Fruit fly (Drosophila melanogaster) whole organism, prepupa: Measurements from ENCODE around the gene ND-42.

Source experiments
- CG10631 ChIP-seq: fragments of 200-800 bp; sonication (Bioruptor generic); optimal IDR thresholded peaks from 2 replicates; lab custom pipeline; 2016; ENCODE audit warnings: missing biosample characterization, missing genetic modification characterization
- CG11762 ChIP-seq: fragments of 200-800 bp; sonication (Bioruptor generic); optimal IDR thresholded peaks from 3 replicates; lab custom pipeline; 2016; ENCODE audit warnings: missing biosample characterization, missing genetic modification characterization; ENCODE audit not compliant: insufficient read depth
- CG11902 ChIP-seq: fragments of 200-800 bp; sonication (Bioruptor generic); optimal IDR thresholded peaks from 3 replicates; lab custom pipeline; 2016; ENCODE audit warnings: missing biosample characterization, missing genetic modification characterization
- CG15336 ChIP-seq: fragments of 200-800 bp; sonication (Bioruptor generic); IDR thresholded peaks from 2 replicates; pipeline ENCODE4 v1.3.6; 2022; ENCODE audit warnings: missing biosample characterization, missing genetic modification characterization
- CG1621 ChIP-seq: fragments of 200-800 bp; sonication (Bioruptor generic); optimal IDR thresholded peaks from 3 replicates; lab custom pipeline; 2018; ENCODE audit warnings: missing biosample characterization, mild to moderate bottlenecking, missing genetic modification characterization
- CG16779 ChIP-seq: fragments of 200-800 bp; sonication (Bioruptor generic); optimal IDR thresholded peaks from 3 replicates; lab custom pipeline; 2017; ENCODE audit warnings: missing biosample characterization, mild to moderate bottlenecking, missing genetic modification characterization
- CG3032 ChIP-seq: fragments of 200-800 bp; optimal IDR thresholded peaks from 2 replicates; lab custom pipeline; 2019; ENCODE audit warnings: missing biosample characterization, mild to moderate bottlenecking, missing genetic modification characterization, moderate library complexity
- CG31627 ChIP-seq: fragments of 200-800 bp; sonication (Bioruptor generic); optimal IDR thresholded peaks from 3 replicates; lab custom pipeline; 2016; ENCODE audit warnings: missing biosample characterization, missing genetic modification characterization
- CG32006 ChIP-seq: fragments of 200-800 bp; sonication (Bioruptor generic); optimal IDR thresholded peaks from 3 replicates; lab custom pipeline; 2017; ENCODE audit warnings: missing biosample characterization, mild to moderate bottlenecking, missing genetic modification characterization
- CG3919 ChIP-seq: fragments of 200-800 bp; sonication (Bioruptor generic); optimal IDR thresholded peaks from 3 replicates; lab custom pipeline; 2016; ENCODE audit warnings: missing biosample characterization, missing genetic modification characterization
- CG4318 ChIP-seq: fragments of 200-800 bp; sonication (Bioruptor generic); optimal IDR thresholded peaks from 3 replicates; lab custom pipeline; 2017; ENCODE audit warnings: missing biosample characterization, mild to moderate bottlenecking, missing genetic modification characterization
- CG6163 ChIP-seq: fragments of 200-800 bp; sonication (Bioruptor generic); IDR thresholded peaks from 3 replicates; pipeline ENCODE4 v1.3.6; 2022; ENCODE audit warnings: missing biosample characterization, missing genetic modification characterization
- CG6808 ChIP-seq: fragments of 200-800 bp; sonication (Bioruptor generic); optimal IDR thresholded peaks from 3 replicates; lab custom pipeline; 2017; ENCODE audit warnings: missing biosample characterization, missing genetic modification characterization, mild to moderate bottlenecking, moderate library complexity, missing genetic modification reagents
- CG8119 ChIP-seq: fragments of 200-800 bp; sonication (Bioruptor generic); IDR thresholded peaks from 3 replicates; pipeline ENCODE4 v1.3.6; 2022; ENCODE audit warnings: missing biosample characterization, missing genetic modification characterization
- CG8319 ChIP-seq: fragments of 200-800 bp; sonication (Bioruptor generic); optimal IDR thresholded peaks from 3 replicates; lab custom pipeline; 2016; ENCODE audit warnings: missing biosample characterization, missing genetic modification characterization
- CG8632 ChIP-seq: fragments of 200-800 bp; sonication (Bioruptor generic); optimal IDR thresholded peaks from 3 replicates; lab custom pipeline; 2016; ENCODE audit warnings: missing biosample characterization, missing genetic modification characterization
- CG9139 ChIP-seq: fragments of 200-800 bp; sonication (Bioruptor generic); optimal IDR thresholded peaks from 3 replicates; lab custom pipeline; 2017; ENCODE audit warnings: missing biosample characterization, mild to moderate bottlenecking, missing genetic modification characterization
- Eip75B ChIP-seq: fragments of 200-800 bp; sonication (Bioruptor generic); optimal IDR thresholded peaks from 3 replicates; lab custom pipeline; 2016; ENCODE audit warnings: missing biosample characterization, missing genetic modification characterization
- Eip78C ChIP-seq: fragments of 200-800 bp; sonication (Bioruptor generic); peaks from one replicate; lab custom pipeline; 2016; ENCODE audit warnings: missing biosample characterization, missing genetic modification characterization
- Gug ChIP-seq: fragments of 200-800 bp; sonication (Bioruptor generic); IDR thresholded peaks from 2 replicates; pipeline ENCODE4 v1.3.6; 2022; ENCODE audit warnings: missing biosample characterization, missing genetic modification characterization
- Hr38 ChIP-seq: sonication (Bioruptor generic); optimal IDR thresholded peaks from 2 replicates; lab custom pipeline; 2016; ENCODE audit warnings: missing biosample characterization, missing genetic modification characterization
- Hr39 ChIP-seq: fragments of 200-800 bp; sonication (Bioruptor generic); optimal IDR thresholded peaks from 2 replicates; lab custom pipeline; 2016; ENCODE audit warnings: missing biosample characterization, missing genetic modification characterization
- Lpt ChIP-seq: fragments of 200-800 bp; sonication (Bioruptor generic); optimal IDR thresholded peaks from 3 replicates; lab custom pipeline; 2016; ENCODE audit warnings: missing biosample characterization, missing genetic modification characterization
- Met ChIP-seq: fragments of 200-800 bp; sonication (Bioruptor generic); optimal IDR thresholded peaks from 3 replicates; lab custom pipeline; 2016; ENCODE audit warnings: missing biosample characterization, missing genetic modification characterization
- Smox ChIP-seq: fragments of 200-800 bp; sonication (Bioruptor generic); optimal IDR thresholded peaks from 3 replicates; lab custom pipeline; 2016; ENCODE audit warnings: missing biosample characterization, missing genetic modification characterization
- Sox102F ChIP-seq: fragments of 200-800 bp; sonication (Bioruptor generic); optimal IDR thresholded peaks from 2 replicates; lab custom pipeline; 2016; ENCODE audit warnings: missing biosample characterization, mild to moderate bottlenecking, missing genetic modification characterization
- Sox14 ChIP-seq: fragments of 200-800 bp; sonication (Bioruptor generic); optimal IDR thresholded peaks from 3 replicates; lab custom pipeline; 2016; ENCODE audit warnings: missing biosample characterization, missing genetic modification characterization
- Sox15 ChIP-seq: fragments of 200-800 bp; sonication (Bioruptor generic); optimal IDR thresholded peaks from 3 replicates; lab custom pipeline; 2016; ENCODE audit warnings: missing biosample characterization, missing genetic modification characterization
- achi ChIP-seq: fragments of 200-800 bp; sonication (Bioruptor generic); optimal IDR thresholded peaks from 3 replicates; lab custom pipeline; 2016; ENCODE audit warnings: missing biosample characterization, missing genetic modification characterization
- acj6 ChIP-seq: fragments of 200-800 bp; sonication (Bioruptor generic); optimal IDR thresholded peaks from 3 replicates; lab custom pipeline; 2016; ENCODE audit warnings: missing biosample characterization, missing genetic modification characterization
- cyc ChIP-seq: fragments of 200-800 bp; sonication (Bioruptor generic); optimal IDR thresholded peaks from 3 replicates; lab custom pipeline; 2016; ENCODE audit warnings: missing biosample characterization, missing genetic modification characterization
- dsx ChIP-seq: fragments of 200-800 bp; optimal IDR thresholded peaks from 3 replicates; lab custom pipeline; 2019; ENCODE audit warnings: missing biosample characterization, mild to moderate bottlenecking, missing genetic modification characterization, moderate library complexity; ENCODE audit not compliant: poor library complexity, severe bottlenecking
- esn ChIP-seq: fragments of 200-800 bp; sonication (Bioruptor generic); optimal IDR thresholded peaks from 2 replicates; lab custom pipeline; 2016; ENCODE audit warnings: missing biosample characterization, mild to moderate bottlenecking, missing genetic modification characterization, moderate library complexity
- fd85E ChIP-seq: fragments of 200-800 bp; sonication (Bioruptor generic); optimal IDR thresholded peaks from 3 replicates; lab custom pipeline; 2016; ENCODE audit warnings: missing biosample characterization, missing genetic modification characterization
- lz ChIP-seq: fragments of 200-800 bp; sonication (Bioruptor generic); optimal IDR thresholded peaks from 3 replicates; lab custom pipeline; 2016; ENCODE audit warnings: missing biosample characterization, missing genetic modification characterization
- net ChIP-seq: fragments of 200-800 bp; sonication (Bioruptor generic); optimal IDR thresholded peaks from 3 replicates; lab custom pipeline; 2016; ENCODE audit warnings: missing biosample characterization, missing genetic modification characterization
- spab ChIP-seq: fragments of 200-800 bp; sonication (Bioruptor generic); optimal IDR thresholded peaks from 2 replicates; lab custom pipeline; 2017; ENCODE audit warnings: missing biosample characterization, mild to moderate bottlenecking, missing genetic modification characterization, missing genetic modification reagents
- ss ChIP-seq, 2 experiments: fragments of 200-800 bp; sonication (Bioruptor generic); optimal IDR thresholded peaks; 2 replicates in 1 of 2; 3 replicates in 1 of 2; lab custom pipeline; 2017 to 2018; ENCODE audit warnings: mild to moderate bottlenecking in 2 of 2, missing biosample characterization in 2 of 2, missing genetic modification characterization in 2 of 2, moderate library complexity in 1 of 2
- svp ChIP-seq: fragments of 200-800 bp; sonication (Bioruptor generic); peaks from one replicate; lab custom pipeline; 2016; ENCODE audit warnings: missing biosample characterization, missing genetic modification characterization
- topi ChIP-seq: fragments of 200-800 bp; sonication (Bioruptor generic); optimal IDR thresholded peaks from 3 replicates; lab custom pipeline; 2016; ENCODE audit warnings: missing biosample characterization, missing genetic modification characterization
- vri ChIP-seq: fragments of 200-800 bp; sonication (Bioruptor generic); optimal IDR thresholded peaks from 3 replicates; lab custom pipeline; 2016; ENCODE audit warnings: missing biosample characterization, mild to moderate bottlenecking, missing genetic modification characterization

ND-42 gene

dm6 chr3R:22041625-22042282 is 14.2 kb downstream of the ND-42 start, which contains the start of gene how (continued):
- TF ChIP-seq CG8632 (GFP tag; lab: Kevin White, UChicago) (peak; percentile 44), ss (GFP tag; optimal IDR thresholded peaks at IDR 0.05; lab: Kevin White, UChicago) (peak in 1 of 2 experiments; percentile 4), esn (peak; percentile 43), lz (GFP tag; lab: Kevin White, UChicago) (peak; percentile 41), dsx (no peak), CG8119 (GFP tag; lab: Robert Waterston, UW) (peak; percentile 36; the same call in 1 of the 3 replicates), net (no peak), Sox15 (peak; percentile 20), CG11902 (GFP tag; lab: Kevin White, UChicago) (no peak), CG32006 (GFP tag; lab: Kevin White, UChicago) (peak; percentile 32), CG6808 (peak; percentile 20), Sox102F (GFP tag; lab: Kevin White, UChicago) (peak; percentile 32), achi (no peak), fd85E (GFP tag; lab: Kevin White, UChicago) (no peak), Sox14 (GFP tag; lab: Kevin White, UChicago) (peak; percentile 4), CG3032 (peak; percentile 11), Eip75B (GFP tag; lab: Kevin White, UChicago) (peak; percentile 23), CG3919 (GFP tag; lab: Kevin White, UChicago) (peak; percentile 15), CG4318 (no peak), vri (GFP tag; lab: Kevin White, UChicago) (no peak), CG11762 (no peak), CG9139 (GFP tag; lab: Kevin White, UChicago) (no peak), Hr38 (GFP tag; lab: Kevin White, UChicago) (no peak), CG8319 (GFP tag; lab: Kevin White, UChicago) (no peak)
- TF ChIP-seq, all 60 proteins: peak for 32

- peak; percentile 74 for TF ChIP-seq achi
- TF ChIP-seq Eip78C: peak; percentile 71
- TF ChIP-seq ss (GFP tag; optimal IDR thresholded peaks at IDR 0.05; lab: Kevin White, UChicago): peak in 1 of 2 experiments; percentile 2
- no peak for TF ChIP-seq CG8119 (GFP tag; lab: Robert Waterston, UW)
- TF ChIP-seq dsx: peak; percentile 0
- TF ChIP-seq CG15336 (GFP tag; lab: Robert Waterston, UW): 0 out of 2 replicates have a peak, but pooled peaks have one; percentile 8
Observed at dm6 chr3R:22042283-22042875, 14.9 kb downstream of the ND-42 start.

DNA sequence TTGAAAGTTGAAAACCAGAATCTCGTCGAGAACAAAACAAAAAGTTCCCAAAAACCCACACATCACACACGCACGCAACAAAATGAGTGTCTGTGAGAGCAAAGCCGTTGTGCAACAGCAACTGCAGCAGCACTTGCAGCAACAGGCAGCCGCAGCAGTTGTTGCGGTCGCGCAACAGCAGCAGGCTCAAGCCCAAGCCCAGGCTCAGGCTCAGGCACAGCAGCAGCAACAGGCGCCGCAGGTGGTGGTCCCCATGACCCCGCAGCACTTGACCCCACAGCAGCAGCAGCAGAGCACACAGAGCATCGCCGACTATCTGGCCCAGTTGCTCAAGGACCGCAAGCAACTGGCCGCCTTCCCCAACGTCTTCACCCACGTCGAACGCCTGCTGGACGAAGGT is 15.5 kb downstream of the ND-42 start:
- no peak for TF ChIP-seq Sox102F (GFP tag; lab: Kevin White, UChicago)
- peak; percentile 9; the same call in 1 of the 3 replicates for TF ChIP-seq CG6163 (GFP tag; lab: Robert Waterston, UW)
- TF ChIP-seq svp (GFP tag; lab: Kevin White, UChicago): peak; percentile 77

dm6 chr3R:22043748-22044402 is 16.4 kb downstream of the ND-42 start:
- peak; percentile 31 for TF ChIP-seq CG10631 (GFP tag; lab: Kevin White, UChicago)
- TF ChIP-seq CG1621 (tag; lab: Kevin White, UChicago): no peak
- no peak for TF ChIP-seq Gug (GFP tag; lab: Robert Waterston, UW)
- peak; percentile 32 for TF ChIP-seq lz (GFP tag; lab: Kevin White, UChicago)
- peak; percentile 35 for TF ChIP-seq Met (GFP tag; lab: Kevin White, UChicago)
- peak; percentile 62 for TF ChIP-seq Sox102F (GFP tag; lab: Kevin White, UChicago)
- TF ChIP-seq CG16779: no peak
- TF ChIP-seq Smox (GFP tag; lab: Kevin White, UChicago): peak; percentile 29
- no peak for TF ChIP-seq CG8319 (GFP tag; lab: Kevin White, UChicago)
- TF ChIP-seq CG6163 (GFP tag; lab: Robert Waterston, UW): peak; percentile 63
- no peak for TF ChIP-seq CG15336 (GFP tag; lab: Robert Waterston, UW)
- TF ChIP-seq Sox14 (GFP tag; lab: Kevin White, UChicago): peak; percentile 62
- TF ChIP-seq topi (GFP tag; lab: Kevin White, UChicago): peak; percentile 10
- TF ChIP-seq spab: no peak
- peak; percentile 29 for TF ChIP-seq Lpt
- TF ChIP-seq Eip78C: peak; percentile 76
- peak; percentile 31 for TF ChIP-seq CG31627 (GFP tag; lab: Kevin White, UChicago)
- peak; percentile 32 to 43 for TF ChIP-seq ss (GFP tag; optimal IDR thresholded peaks at IDR 0.05; lab: Kevin White, UChicago)
- TF ChIP-seq Hr39 (GFP tag; lab: Kevin White, UChicago): peak; percentile 40
- TF ChIP-seq cyc (GFP tag; lab: Kevin White, UChicago): peak; percentile 40
- TF ChIP-seq vri (GFP tag; lab: Kevin White, UChicago): peak; percentile 39
- peak; percentile 67 for TF ChIP-seq dsx
- TF ChIP-seq CG9139 (GFP tag; lab: Kevin White, UChicago): no peak
- peak; percentile 34 for TF ChIP-seq CG3919 (GFP tag; lab: Kevin White, UChicago)
- peak; percentile 0 for TF ChIP-seq acj6 (GFP tag; lab: Kevin White, UChicago)
- peak; percentile 31 for TF ChIP-seq esn
